Worm (Caenorhabditis elegans) whole organism, L4 larva: ENCODE data around the gene mct-3.
A peak's percentile ranks its signal among the peaks of the same experiment; 100 is the strongest.

Experiments used
- F44E2.7 ChIP-seq: fragments of 200-800 bp; sonication (Bioruptor generic); IDR thresholded peaks from 2 replicates; pipeline ENCODE4 v2.1.2; 2022; ENCODE audit warnings: missing genetic modification characterization, missing compliant biosample characterization
- T26A8.4 ChIP-seq: fragments of 200-800 bp; sonication (Bioruptor generic); IDR thresholded peaks from 2 replicates; pipeline ENCODE4 v1.3.6; 2022; ENCODE audit warnings: missing genetic modification characterization, missing compliant biosample characterization
- Y5F2A.4 ChIP-seq: fragments of 200-800 bp; sonication (Bioruptor generic); optimal IDR thresholded peaks from 2 replicates; lab custom pipeline; 2018; ENCODE audit warnings: mild to moderate bottlenecking, missing genetic modification characterization, missing compliant biosample characterization
- aha-1 ChIP-seq: fragments of 150-350 bp; peaks from one replicate; lab custom pipeline; 2014; ENCODE audit warnings: missing biosample characterization, missing genetic modification characterization
- aly-2 ChIP-seq: sonication (generic microtip); optimal IDR thresholded peaks from 2 replicates; lab custom pipeline; 2018; ENCODE audit warnings: missing biosample characterization, missing genetic modification characterization
- arid-1 ChIP-seq: fragments of 200-800 bp; sonication (Bioruptor generic); conservative IDR thresholded peaks from 2 replicates; pipeline ENCODE4 v1.3.6; 2022; ENCODE audit warnings: missing genetic modification reagents, missing genetic modification characterization, missing compliant biosample characterization
- attf-4 ChIP-seq: sonication (generic microtip); optimal IDR thresholded peaks from 3 replicates; lab custom pipeline; 2017; ENCODE audit warnings: missing biosample characterization, missing genetic modification characterization
- ceh-28 ChIP-seq: fragments of 150-350 bp; optimal IDR thresholded peaks from 2 replicates; lab custom pipeline; 2014; ENCODE audit warnings: missing biosample characterization, missing genetic modification reagents, missing genetic modification characterization
- ceh-44 ChIP-seq: fragments of 200-800 bp; sonication (Bioruptor generic); IDR thresholded peaks from 2 replicates; pipeline ENCODE4 v1.3.6; 2022; ENCODE audit warnings: missing genetic modification reagents, missing genetic modification characterization, missing compliant biosample characterization
- ces-1 ChIP-seq: fragments of 150-350 bp; sonication (generic microtip); optimal IDR thresholded peaks from 4 replicates; lab custom pipeline; 2014; ENCODE audit warnings: missing biosample characterization, missing genetic modification reagents, missing genetic modification characterization
- daf-16 ChIP-seq, 3 experiments: sonication (generic microtip); optimal IDR thresholded peaks; 2 replicates each; lab custom pipeline; 2016 to 2017; ENCODE audit warnings: missing genetic modification characterization in 3 of 3, missing genetic modification reagents in 3 of 3, mild to moderate bottlenecking in 2 of 3, missing compliant biosample characterization in 2 of 3, missing biosample characterization in 1 of 3, moderate library complexity in 1 of 3
- dmd-6 ChIP-seq: fragments of 200-800 bp; sonication (Bioruptor generic); IDR thresholded peaks from 2 replicates; pipeline ENCODE4 v1.3.6; 2022; ENCODE audit warnings: missing genetic modification reagents, missing genetic modification characterization, missing compliant biosample characterization
- dmd-8 ChIP-seq: fragments of 200-800 bp; sonication (Bioruptor generic); IDR thresholded peaks from 2 replicates; pipeline ENCODE4 v1.3.6; 2022; ENCODE audit warnings: missing genetic modification characterization, missing compliant biosample characterization
- dmd-9 ChIP-seq: fragments of 200-800 bp; sonication (Bioruptor generic); IDR thresholded peaks from 2 replicates; pipeline ENCODE4 v1.3.6; 2022; ENCODE audit warnings: missing genetic modification reagents, missing genetic modification characterization, missing compliant biosample characterization
- duxl-1 ChIP-seq: sonication (generic microtip); optimal IDR thresholded peaks from 2 replicates; lab custom pipeline; 2016; ENCODE audit warnings: mild to moderate bottlenecking, missing genetic modification characterization, moderate library complexity, missing compliant biosample characterization; ENCODE audit not compliant: poor library complexity
- dve-1 ChIP-seq: sonication (generic microtip); optimal IDR thresholded peaks from 2 replicates; lab custom pipeline; 2017; ENCODE audit warnings: antibody characterized with exemption, mild to moderate bottlenecking, missing genetic modification characterization, missing compliant biosample characterization; ENCODE audit not compliant: insufficient read depth
- egl-43 ChIP-seq: fragments of 200-800 bp; sonication (Bioruptor generic); IDR thresholded peaks from 2 replicates; pipeline ENCODE4 v1.3.6; 2022; ENCODE audit warnings: missing genetic modification reagents, missing genetic modification characterization, missing compliant biosample characterization
- hlh-11 ChIP-seq: fragments of 200-800 bp; sonication (Bioruptor generic); optimal IDR thresholded peaks from 2 replicates; lab custom pipeline; 2018; ENCODE audit warnings: mild to moderate bottlenecking, missing genetic modification characterization, missing compliant biosample characterization
- hlh-30 ChIP-seq: sonication (generic microtip); optimal IDR thresholded peaks from 2 replicates; lab custom pipeline; 2017; ENCODE audit warnings: antibody characterized with exemption, mild to moderate bottlenecking, missing genetic modification characterization, missing compliant biosample characterization; ENCODE audit not compliant: insufficient read depth
- jun-1 ChIP-seq: fragments of 150-350 bp; optimal IDR thresholded peaks from 2 replicates; lab custom pipeline; 2014; ENCODE audit warnings: missing biosample characterization, missing genetic modification reagents, missing genetic modification characterization
- lir-3 ChIP-seq: sonication (generic microtip); optimal IDR thresholded peaks from 2 replicates; lab custom pipeline; 2016; ENCODE audit warnings: mild to moderate bottlenecking, missing genetic modification characterization, missing compliant biosample characterization
- madf-5 ChIP-seq, 2 experiments: fragments of 200-800 bp; sonication (Bioruptor generic); IDR thresholded peaks; 2 replicates each; pipeline ENCODE4 v1.3.6; 2022; ENCODE audit warnings: missing compliant biosample characterization in 2 of 2, missing genetic modification characterization in 2 of 2
- mep-1 ChIP-seq: fragments of 150-350 bp; sonication (generic microtip); optimal IDR thresholded peaks from 3 replicates; lab custom pipeline; 2014; ENCODE audit warnings: missing biosample characterization, missing genetic modification characterization
- mes-2 ChIP-seq: sonication (generic microtip); optimal IDR thresholded peaks from 2 replicates; lab custom pipeline; 2016; ENCODE audit warnings: missing genotype, mild to moderate bottlenecking, missing genetic modification characterization, missing compliant biosample characterization; ENCODE audit not compliant: poor library complexity, severe bottlenecking
- mxl-3 ChIP-seq: fragments of 200-800 bp; sonication (Bioruptor generic); optimal IDR thresholded peaks from 2 replicates; lab custom pipeline; 2018; ENCODE audit warnings: mild to moderate bottlenecking, missing genetic modification characterization, missing compliant biosample characterization
- nhr-10 ChIP-seq: fragments of 150-350 bp; optimal IDR thresholded peaks from 2 replicates; lab custom pipeline; 2014; ENCODE audit warnings: missing biosample characterization, missing genetic modification characterization
- nhr-28 ChIP-seq: fragments of 150-350 bp; optimal IDR thresholded peaks from 2 replicates; lab custom pipeline; 2014; ENCODE audit warnings: missing biosample characterization, missing genetic modification characterization
- nhr-6 ChIP-seq: fragments of 150-350 bp; optimal IDR thresholded peaks from 2 replicates; lab custom pipeline; 2014; ENCODE audit warnings: missing biosample characterization, missing genetic modification characterization
- nhr-76 ChIP-seq: fragments of 150-350 bp; optimal IDR thresholded peaks from 2 replicates; lab custom pipeline; 2014; ENCODE audit warnings: missing biosample characterization, missing genetic modification characterization
- nhr-77 ChIP-seq: fragments of 150-350 bp; optimal IDR thresholded peaks from 2 replicates; lab custom pipeline; 2014; ENCODE audit warnings: missing biosample characterization, missing genetic modification characterization
- pha-4 ChIP-seq, 2 experiments: fragments of 150-350 bp in 1 of 2; fragments of 200-800 bp in 1 of 2; sonication (Bioruptor generic) in 1 of 2; IDR thresholded peaks in 1 of 2; optimal IDR thresholded peaks in 1 of 2; 2 replicates each; pipeline versions ENCODE4 v1.3.6 to Lab custom; 2014 to 2022; ENCODE audit warnings: missing genetic modification characterization in 2 of 2, missing genetic modification reagents in 2 of 2, missing biosample characterization in 1 of 2, missing compliant biosample characterization in 1 of 2
- php-3 ChIP-seq: fragments of 200-800 bp; sonication (Bioruptor generic); IDR thresholded peaks from 2 replicates; pipeline ENCODE4 v1.3.6; 2022; ENCODE audit warnings: missing genetic modification reagents, missing genetic modification characterization, missing compliant biosample characterization
- pqm-1 ChIP-seq: sonication (generic microtip); optimal IDR thresholded peaks from 2 replicates; lab custom pipeline; 2017; ENCODE audit warnings: missing biosample characterization, missing genetic modification characterization
- unc-62 ChIP-seq, 3 experiments: fragments of 150-350 bp in 1 of 3; sonication (generic microtip); optimal IDR thresholded peaks in 2 of 3; peaks in 1 of 3; 1 replicate in 1 of 3; 2 replicates in 2 of 3; lab custom pipeline; 2014 to 2017; ENCODE audit warnings: missing biosample characterization in 3 of 3, missing genetic modification characterization in 3 of 3, missing genetic modification reagents in 3 of 3, missing genotype in 1 of 3
- vab-7 ChIP-seq: fragments of 200-800 bp; sonication (Bioruptor generic); IDR thresholded peaks from 2 replicates; pipeline ENCODE4 v1.3.6; 2022; ENCODE audit warnings: missing genetic modification reagents, missing genetic modification characterization, missing compliant biosample characterization
- zfp-2 ChIP-seq: sonication (generic microtip); optimal IDR thresholded peaks from 2 replicates; lab custom pipeline; 2016; ENCODE audit warnings: mild to moderate bottlenecking, missing genetic modification characterization, missing compliant biosample characterization
- zfp-3 ChIP-seq: fragments of 200-800 bp; sonication (Bioruptor generic); conservative IDR thresholded peaks from 2 replicates; pipeline ENCODE4 v1.3.6; 2022; ENCODE audit warnings: missing genetic modification reagents, missing genetic modification characterization, missing compliant biosample characterization
- ztf-7 ChIP-seq: fragments of 150-350 bp; optimal IDR thresholded peaks from 2 replicates; lab custom pipeline; 2014; ENCODE audit warnings: missing biosample characterization, missing genetic modification characterization

The mct-3 gene

ce11 chrX:13878082-13878481 lies 25.4 kb downstream of the mct-3 start:
- TF ChIP-seq aha-1 (tag; lab: Kevin White, UChicago), result peak; percentile 92
- no peak for TF ChIP-seq ces-1

- no peak for TF ChIP-seq vab-7
- TF ChIP-seq aha-1 (tag; lab: Kevin White, UChicago), result peak; percentile 40
- TF ChIP-seq aly-2, result no peak
- TF ChIP-seq, all 104 proteins: peak for 1
Measured at ce11 chrX:13881760-13882369, 29.2 kb downstream of the mct-3 start.

DNA sequence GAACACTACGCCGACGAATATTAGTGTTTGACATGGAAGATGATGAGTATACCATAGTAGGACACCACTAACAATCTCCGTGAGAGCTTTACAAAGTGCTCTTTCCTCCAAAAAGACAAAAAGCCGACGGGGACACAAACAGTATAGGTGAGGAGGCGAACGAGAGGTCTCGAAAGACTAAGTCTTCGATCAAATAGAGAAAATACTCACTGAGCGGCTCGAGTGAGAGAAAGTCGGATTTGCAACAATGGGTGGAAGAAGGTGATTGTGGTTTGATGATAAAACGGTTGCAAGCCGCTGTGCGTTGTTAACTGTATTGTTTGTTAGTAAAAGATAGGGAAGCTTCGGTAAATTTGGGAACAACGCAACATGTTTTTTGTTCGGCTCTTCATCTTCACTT lies 29.9 kb downstream of the mct-3 start, which contains the start of gene hlb-1:
Gene hlb-1, minus strand, starts transcription at position 101 of the 400 bp plus-strand sequence.
- TF ChIP-seq unc-62 (GFP tag; optimal IDR thresholded peaks at IDR 0.05 in 1 of 2; lab: Kevin White, UChicago) (peak in 1 of 2 experiments; percentile 3), unc-62 (tag; optimal IDR thresholded peaks at IDR 0.05; lab: Kevin White, UChicago) (no peak), lir-3 (tag; lab: Kevin White, UChicago) (no peak)

- peak; percentile 34; the same call in 1 of the 2 replicates for TF ChIP-seq dmd-6
- TF ChIP-seq daf-16 (GFP tag; optimal IDR thresholded peaks at IDR 0.05; lab: Kevin White, UChicago), result no peak
- peak; percentile 36 for TF ChIP-seq daf-16 (tag; optimal IDR thresholded peaks at IDR 0.05; lab: Kevin White, UChicago)
- TF ChIP-seq php-3 (GFP tag; lab: Robert Waterston, UW), result peak; percentile 88
- TF ChIP-seq hlh-11, result peak; percentile 41
- TF ChIP-seq dve-1 (tag; lab: Kevin White, UChicago), result peak; percentile 55
- no peak for TF ChIP-seq ceh-28
Measured at ce11 chrX:13884157-13884556, 31.5 kb downstream of the mct-3 start.

- TF ChIP-seq mxl-3 (GFP tag; lab: Kevin White, UChicago) (peak; percentile 65), daf-16 (GFP tag; optimal IDR thresholded peaks at IDR 0.05; lab: Kevin White, UChicago) (no peak), daf-16 (tag; optimal IDR thresholded peaks at IDR 0.05; lab: Kevin White, UChicago) (peak; percentile 88), jun-1 (tag; lab: Kevin White, UChicago) (no peak), hlh-30 (tag; lab: Kevin White, UChicago) (peak; percentile 56), nhr-10 (tag; lab: Kevin White, UChicago) (no peak), nhr-77 (tag; lab: Kevin White, UChicago) (peak; percentile 15), unc-62 (GFP tag; optimal IDR thresholded peaks at IDR 0.05 in 1 of 2; lab: Kevin White, UChicago) (peak in 1 of 2 experiments; percentile 34), unc-62 (tag; optimal IDR thresholded peaks at IDR 0.05; lab: Kevin White, UChicago) (no peak), mep-1 (tag; lab: Kevin White, UChicago) (peak; percentile 46), hlh-11 (peak; percentile 71), nhr-28 (tag; lab: Kevin White, UChicago) (peak; percentile 95), dmd-6 (0 out of 2 replicates have a peak, but pooled peaks have one; percentile 31), mes-2 (tag; lab: Kevin White, UChicago) (peak; percentile 42), T26A8.4 (GFP tag; lab: Robert Waterston, UW) (no peak), dve-1 (tag; lab: Kevin White, UChicago) (peak; percentile 69), nhr-6 (tag; lab: Kevin White, UChicago) (peak; percentile 87), pqm-1 (tag; lab: Kevin White, UChicago) (peak; percentile 88), madf-5 (GFP tag; IDR thresholded peaks at IDR 0.05; lab: Robert Waterston, UW) (no peak), pha-4 (GFP tag; IDR thresholded peaks at IDR 0.05; lab: Robert Waterston, UW) (no peak), pha-4 (tag; optimal IDR thresholded peaks at IDR 0.05; lab: Kevin White, UChicago) (peak; percentile 1)
Measured at ce11 chrX:13885131-13885530, 32.4 kb downstream of the mct-3 start.

DNA sequence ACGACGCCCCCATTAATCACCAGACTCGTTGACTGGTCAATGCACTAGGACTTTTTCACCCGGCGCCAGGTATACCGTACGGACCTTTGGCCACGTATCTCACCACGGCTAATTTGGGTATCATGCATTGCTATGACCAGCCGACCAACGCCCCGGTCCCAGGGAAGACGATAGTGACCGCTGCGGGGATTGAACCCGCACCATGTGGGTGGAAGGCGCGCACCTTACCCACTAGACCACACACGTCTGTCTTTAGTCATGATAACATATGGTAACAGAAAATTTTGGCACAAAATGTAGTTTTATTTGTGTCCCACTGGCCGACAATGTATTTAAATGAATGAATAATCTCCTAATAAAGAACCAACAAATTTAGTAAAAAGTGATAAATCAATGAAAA lies 33.5 kb downstream of the mct-3 start:
- TF ChIP-seq arid-1 (GFP tag; lab: Robert Waterston, UW) (0 out of 2 replicates have a peak, but pooled peaks have one; percentile 42), attf-4 (no peak), lir-3 (tag; lab: Kevin White, UChicago) (no peak), Y5F2A.4 (no peak), zfp-3 (GFP tag; lab: Robert Waterston, UW) (no peak), egl-43 (no peak; the same call in 1 of the 2 replicates), F44E2.7 (GFP tag; lab: Robert Waterston, UW) (0 out of 2 replicates have a peak, but pooled peaks have one; percentile 22), dmd-9 (GFP tag; lab: Robert Waterston, UW) (no peak), duxl-1 (tag; lab: Kevin White, UChicago) (no peak), ceh-44 (no peak), dmd-6 (0 out of 2 replicates have a peak, but pooled peaks have one; percentile 10), ztf-7 (tag; lab: Kevin White, UChicago) (no peak), nhr-76 (tag; lab: Kevin White, UChicago) (no peak), zfp-2 (no peak), dve-1 (tag; lab: Kevin White, UChicago) (no peak), dmd-8 (GFP tag; lab: Robert Waterston, UW) (peak; percentile 47; the same call in 1 of the 2 replicates)
